Fruit fly (Drosophila melanogaster) S2 (cell line): ENCODE results near the gene CG7369.

Experiments used
- CG8478 ChIP-seq: fragments of >200 bp; optimal IDR thresholded peaks from 2 replicates; lab custom pipeline; 2018
- CTCF ChIP-seq, 2 experiments: fragments of >200 bp; optimal IDR thresholded peaks; 2 replicates each; lab custom pipeline; 2018

DNA sequence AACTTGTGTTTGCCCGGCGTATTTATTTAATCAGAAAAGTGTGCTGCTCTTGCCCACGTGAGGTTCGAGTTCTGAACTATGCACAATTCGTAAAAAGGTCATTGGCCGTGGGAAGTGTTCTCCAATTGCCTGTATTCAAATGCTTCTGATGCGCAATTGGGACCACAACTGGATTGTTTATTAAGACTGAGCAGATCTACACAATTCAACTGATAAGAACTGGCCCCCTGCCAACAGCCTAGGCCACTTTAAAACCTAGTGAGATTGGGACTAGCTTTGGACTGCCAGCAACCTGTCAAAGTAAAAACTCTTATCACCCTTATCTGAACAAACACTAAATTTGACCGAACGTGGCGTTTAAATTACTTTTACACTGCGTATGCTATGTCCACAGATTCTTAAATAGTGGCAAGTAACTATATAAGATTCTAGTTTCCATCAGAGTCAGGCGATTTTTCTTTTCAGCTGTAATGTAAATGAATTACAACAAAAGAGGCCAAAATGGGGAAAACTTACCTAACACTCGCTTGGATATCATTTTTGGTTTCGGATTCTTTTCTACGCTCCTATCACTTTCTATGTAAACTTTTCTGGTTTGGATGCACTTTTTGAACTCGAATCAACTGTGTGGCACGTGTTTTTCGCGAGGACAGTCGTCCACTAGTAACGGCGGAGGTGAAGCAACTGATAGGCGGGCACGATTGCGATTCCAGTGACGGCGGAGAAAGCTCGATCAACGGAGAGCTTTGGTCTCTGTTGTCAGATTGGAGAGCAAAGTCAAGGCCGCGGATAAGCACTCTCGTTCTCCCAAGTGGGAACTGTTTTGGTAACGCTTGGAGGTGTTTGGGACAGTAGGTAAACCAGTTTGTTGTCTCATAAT is 3.6 kb upstream of the CG7369 start, which contains the start of gene CG11241:
- no peak for TF ChIP-seq CG8478 (lab: Kevin White, UChicago)
- no peak for TF ChIP-seq CTCF (optimal IDR thresholded peaks at IDR 0.05; lab: Kevin White, UChicago)
